Worm (Caenorhabditis elegans) whole organism, L1 larva: Measurements from ENCODE around the gene ubc-6.
A peak's percentile ranks its signal among the peaks of the same experiment; 100 is the strongest.

Experiments
- C04F5.9 ChIP-seq: sonication (generic microtip); optimal IDR thresholded peaks from 2 replicates; lab custom pipeline; 2016; ENCODE audit warnings: missing genetic modification characterization, missing compliant biosample characterization
- C16A3.4 ChIP-seq: fragments of 150-350 bp; optimal IDR thresholded peaks from 2 replicates; lab custom pipeline; 2014; ENCODE audit warnings: missing biosample characterization, missing genetic modification characterization
- C34B4.2 ChIP-seq: sonication (generic microtip); optimal IDR thresholded peaks from 2 replicates; lab custom pipeline; 2017; ENCODE audit warnings: mild to moderate bottlenecking, missing genetic modification characterization, missing compliant biosample characterization
- alr-1 ChIP-seq: fragments of 200-800 bp; sonication (Bioruptor generic); optimal IDR thresholded peaks from 2 replicates; lab custom pipeline; 2018; ENCODE audit warnings: borderline replicate concordance, mild to moderate bottlenecking, missing genetic modification characterization, missing compliant biosample characterization
- aly-2 ChIP-seq: fragments of 150-350 bp; optimal IDR thresholded peaks from 2 replicates; lab custom pipeline; 2014; ENCODE audit warnings: missing biosample characterization, missing genetic modification characterization
- ama-1 ChIP-seq: fragments of 150-350 bp; optimal IDR thresholded peaks from 2 replicates; lab custom pipeline; 2014
- blmp-1 ChIP-seq: fragments of 150-350 bp; optimal IDR thresholded peaks from 2 replicates; lab custom pipeline; 2014; ENCODE audit warnings: missing biosample characterization, missing genetic modification characterization
- ceh-63 ChIP-seq: fragments of 200-800 bp; sonication (Bioruptor generic); optimal IDR thresholded peaks from 2 replicates; lab custom pipeline; 2018; ENCODE audit warnings: mild to moderate bottlenecking, missing genetic modification characterization, missing compliant biosample characterization
- ceh-8 ChIP-seq: fragments of 200-800 bp; sonication (Bioruptor generic); optimal IDR thresholded peaks from 2 replicates; lab custom pipeline; 2018; ENCODE audit warnings: mild to moderate bottlenecking, missing genetic modification characterization, moderate library complexity, missing compliant biosample characterization
- ceh-88 ChIP-seq: fragments of 200-800 bp; sonication (Bioruptor generic); IDR thresholded peaks from 2 replicates; pipeline ENCODE4 v1.3.6; 2022; ENCODE audit warnings: missing genetic modification characterization, missing compliant biosample characterization
- ces-1 ChIP-seq: fragments of 150-350 bp; optimal IDR thresholded peaks from 2 replicates; lab custom pipeline; 2014; ENCODE audit warnings: missing biosample characterization, missing genetic modification reagents, missing genetic modification characterization
- dpl-1 ChIP-seq, 3 experiments: fragments of 150-350 bp in 2 of 3; sonication (generic microtip) in 1 of 3; optimal IDR thresholded peaks; 2 replicates each; lab custom pipeline; 2014 to 2017; ENCODE audit warnings: missing biosample characterization in 3 of 3, missing genetic modification characterization in 3 of 3, missing genetic modification reagents in 3 of 3
- efl-1 ChIP-seq, 4 experiments: fragments of 150-350 bp; optimal IDR thresholded peaks in 3 of 4; peaks in 1 of 4; 1 replicate in 1 of 4; 2 replicates in 3 of 4; lab custom pipeline; 2014; ENCODE audit warnings: missing biosample characterization in 2 of 4, missing genetic modification characterization in 2 of 4, missing genetic modification reagents in 2 of 4
- efl-3 ChIP-seq: fragments of 200-800 bp; sonication (Bioruptor generic); optimal IDR thresholded peaks from 2 replicates; lab custom pipeline; 2018; ENCODE audit warnings: mild to moderate bottlenecking, missing genetic modification characterization, missing compliant biosample characterization
- egl-13 ChIP-seq: sonication (generic microtip); optimal IDR thresholded peaks from 2 replicates; lab custom pipeline; 2016; ENCODE audit warnings: missing genotype, missing genetic modification reagents, missing genetic modification characterization, missing compliant biosample characterization
- elt-2 ChIP-seq: sonication (generic microtip); optimal IDR thresholded peaks from 2 replicates; lab custom pipeline; 2016; ENCODE audit warnings: missing genetic modification characterization, mild to moderate bottlenecking, inconsistent platforms, missing compliant biosample characterization, missing genetic modification reagents
- elt-3 ChIP-seq, 6 experiments: fragments of 150-350 bp in 1 of 6; sonication (generic microtip); optimal IDR thresholded peaks; 2 replicates each; lab custom pipeline; 2017 to 2018; ENCODE audit warnings: missing biosample characterization in 6 of 6, missing genetic modification characterization in 6 of 6, inconsistent platforms in 1 of 6
- fkh-10 ChIP-seq: sonication (generic microtip); optimal IDR thresholded peaks from 2 replicates; lab custom pipeline; 2017; ENCODE audit warnings: missing biosample characterization, missing genetic modification reagents, missing genetic modification characterization
- fkh-8 ChIP-seq: sonication (generic microtip); optimal IDR thresholded peaks from 2 replicates; lab custom pipeline; 2016; ENCODE audit warnings: mild to moderate bottlenecking, missing genetic modification characterization, missing compliant biosample characterization
- fos-1 ChIP-seq: fragments of 150-350 bp; optimal IDR thresholded peaks from 2 replicates; lab custom pipeline; 2014; ENCODE audit warnings: missing biosample characterization, missing genetic modification characterization
- isw-1 ChIP-seq: fragments of 200-800 bp; sonication (Bioruptor generic); IDR thresholded peaks from 2 replicates; pipeline ENCODE4 v1.3.6; 2022; ENCODE audit warnings: missing genetic modification characterization, missing compliant biosample characterization
- jun-1 ChIP-seq: fragments of 150-350 bp; optimal IDR thresholded peaks from 2 replicates; lab custom pipeline; 2014; ENCODE audit warnings: missing biosample characterization, missing genetic modification reagents, missing genetic modification characterization
- lin-13 ChIP-seq: fragments of 150-350 bp; optimal IDR thresholded peaks from 2 replicates; lab custom pipeline; 2014; ENCODE audit warnings: missing biosample characterization, missing genetic modification reagents, missing genetic modification characterization
- lin-14 ChIP-seq: fragments of 200-800 bp; sonication (Bioruptor generic); optimal IDR thresholded peaks from 2 replicates; lab custom pipeline; 2018; ENCODE audit warnings: mild to moderate bottlenecking, missing genetic modification characterization, moderate library complexity, missing compliant biosample characterization
- lin-35 ChIP-seq, 2 experiments: fragments of 150-350 bp; optimal IDR thresholded peaks; 2 replicates each; lab custom pipeline; 2014; ENCODE audit warnings: missing biosample characterization in 2 of 2, missing genetic modification characterization in 2 of 2, missing genetic modification reagents in 2 of 2
- mdl-1 ChIP-seq, 2 experiments: fragments of 150-350 bp; optimal IDR thresholded peaks; 2 replicates each; lab custom pipeline; 2014 to 2017; ENCODE audit warnings: missing biosample characterization in 2 of 2, missing genetic modification characterization in 2 of 2, inconsistent platforms in 1 of 2
- nhr-11 ChIP-seq: fragments of 150-350 bp; optimal IDR thresholded peaks from 2 replicates; lab custom pipeline; 2014; ENCODE audit warnings: missing biosample characterization, missing genetic modification characterization
- nhr-12 ChIP-seq: sonication (generic microtip); optimal IDR thresholded peaks from 2 replicates; lab custom pipeline; 2017; ENCODE audit warnings: missing biosample characterization, missing genetic modification characterization
- nhr-19 ChIP-seq: fragments of 200-800 bp; sonication (Bioruptor generic); conservative IDR thresholded peaks from 2 replicates; pipeline ENCODE4 v1.3.6; 2022; ENCODE audit warnings: missing genetic modification characterization, missing compliant biosample characterization
- nhr-20 ChIP-seq: sonication (generic microtip); optimal IDR thresholded peaks from 2 replicates; lab custom pipeline; 2016; ENCODE audit warnings: mild to moderate bottlenecking, missing genetic modification characterization, missing compliant biosample characterization
- nhr-237 ChIP-seq: fragments of 150-350 bp; optimal IDR thresholded peaks from 2 replicates; lab custom pipeline; 2014; ENCODE audit warnings: missing biosample characterization, missing genetic modification characterization
- nhr-28 ChIP-seq: fragments of 150-350 bp; optimal IDR thresholded peaks from 2 replicates; lab custom pipeline; 2014; ENCODE audit warnings: missing biosample characterization, missing genetic modification characterization
- nhr-47 ChIP-seq: sonication (generic microtip); optimal IDR thresholded peaks from 2 replicates; lab custom pipeline; 2016; ENCODE audit warnings: mild to moderate bottlenecking, missing genetic modification characterization, moderate library complexity, missing compliant biosample characterization
- nhr-71 ChIP-seq: sonication (generic microtip); optimal IDR thresholded peaks from 2 replicates; lab custom pipeline; 2016; ENCODE audit warnings: mild to moderate bottlenecking, missing genetic modification characterization, moderate library complexity, missing compliant biosample characterization
- nhr-77 ChIP-seq: fragments of 150-350 bp; optimal IDR thresholded peaks from 2 replicates; lab custom pipeline; 2014; ENCODE audit warnings: missing biosample characterization, missing genetic modification characterization
- nhr-85 ChIP-seq: sonication (generic microtip); peaks from one replicate; lab custom pipeline; 2016; ENCODE audit warnings: missing genetic modification characterization, inconsistent platforms, missing compliant biosample characterization
- nhr-90 ChIP-seq: sonication (generic microtip); optimal IDR thresholded peaks from 2 replicates; lab custom pipeline; 2016; ENCODE audit warnings: mild to moderate bottlenecking, missing genetic modification characterization, missing compliant biosample characterization; ENCODE audit not compliant: poor library complexity
- pax-3 ChIP-seq: fragments of 200-800 bp; sonication (Bioruptor generic); optimal IDR thresholded peaks from 2 replicates; lab custom pipeline; 2018; ENCODE audit warnings: mild to moderate bottlenecking, missing genetic modification characterization, moderate library complexity, missing compliant biosample characterization
- pqm-1 ChIP-seq: sonication (generic microtip); optimal IDR thresholded peaks from 3 replicates; lab custom pipeline; 2017; ENCODE audit warnings: missing biosample characterization, missing genetic modification characterization
- rnt-1 ChIP-seq: sonication (generic microtip); optimal IDR thresholded peaks from 2 replicates; lab custom pipeline; 2016; ENCODE audit warnings: mild to moderate bottlenecking, missing genetic modification characterization, moderate library complexity, missing compliant biosample characterization
- snpc-4 ChIP-seq: fragments of 150-350 bp; optimal IDR thresholded peaks from 2 replicates; lab custom pipeline; 2014; ENCODE audit warnings: missing biosample characterization, missing genetic modification characterization
- sptf-1 ChIP-seq: fragments of 150-350 bp; optimal IDR thresholded peaks from 2 replicates; lab custom pipeline; 2014; ENCODE audit warnings: missing biosample characterization, missing genetic modification characterization
- sup-37 ChIP-seq: fragments of 200-800 bp; sonication (Bioruptor generic); optimal IDR thresholded peaks from 2 replicates; lab custom pipeline; 2018; ENCODE audit warnings: mild to moderate bottlenecking, missing genetic modification characterization, missing compliant biosample characterization
- tbx-2 ChIP-seq: sonication (generic microtip); optimal IDR thresholded peaks from 2 replicates; lab custom pipeline; 2016; ENCODE audit warnings: missing genetic modification characterization, missing compliant biosample characterization
- tlp-1 ChIP-seq: fragments of 150-350 bp; optimal IDR thresholded peaks from 2 replicates; lab custom pipeline; 2014; ENCODE audit warnings: missing biosample characterization, missing genetic modification characterization
- unc-130 ChIP-seq: fragments of 150-350 bp; optimal IDR thresholded peaks from 2 replicates; lab custom pipeline; 2017; ENCODE audit warnings: missing biosample characterization, missing genetic modification characterization, inconsistent platforms
- unc-98 ChIP-seq: fragments of 200-800 bp; sonication (Bioruptor generic); IDR thresholded peaks from 2 replicates; pipeline ENCODE4 v1.3.6; 2022; ENCODE audit warnings: missing genetic modification characterization, missing compliant biosample characterization
- xbp-1 ChIP-seq: sonication (generic microtip); optimal IDR thresholded peaks from 2 replicates; lab custom pipeline; 2016; ENCODE audit warnings: missing genetic modification characterization, missing compliant biosample characterization
- zag-1 ChIP-seq: fragments of 150-350 bp; optimal IDR thresholded peaks from 2 replicates; lab custom pipeline; 2014; ENCODE audit warnings: missing biosample characterization, missing genetic modification characterization
- zip-4 ChIP-seq: fragments of 200-800 bp; sonication (Bioruptor generic); optimal IDR thresholded peaks from 2 replicates; lab custom pipeline; 2018; ENCODE audit warnings: mild to moderate bottlenecking, missing genetic modification characterization, moderate library complexity, missing compliant biosample characterization

Gene ubc-6

DNA sequence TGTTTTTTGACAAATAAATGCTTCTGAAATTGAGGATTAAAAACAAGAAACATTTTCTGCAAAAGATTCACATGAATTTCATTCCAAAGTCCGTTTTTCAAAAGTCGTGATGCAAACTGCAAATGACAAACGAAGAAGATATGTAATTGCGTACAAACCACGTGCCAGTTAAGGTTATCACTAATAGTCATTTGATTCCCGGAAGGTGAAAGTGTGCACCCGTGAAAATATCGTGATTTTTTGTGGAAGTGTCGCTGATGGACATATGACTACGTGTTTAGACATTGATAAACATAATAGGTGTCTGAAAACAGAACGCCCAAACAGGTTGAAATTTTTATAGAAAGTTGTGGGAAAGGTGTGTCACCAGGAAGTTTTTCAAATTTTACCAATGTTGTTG lies 49.2 kb downstream of the ubc-6 start (continued):
- TF ChIP-seq ceh-88 (no peak), C16A3.4 (tag; lab: Kevin White, UChicago) (peak; percentile 24), tbx-2 (peak; percentile 64), elt-2 (peak; percentile 96), nhr-20 (tag; lab: Kevin White, UChicago) (peak; percentile 89), isw-1 (GFP tag; lab: Robert Waterston, UW) (no peak), nhr-12 (no peak), unc-130 (tag; lab: Kevin White, UChicago) (peak; percentile 64), fos-1 (tag; lab: Kevin White, UChicago) (no peak), mdl-1 (tag; optimal IDR thresholded peaks at IDR 0.05; lab: Kevin White, UChicago) (peak in 1 of 2 experiments; percentile 90), dpl-1 (GFP tag; optimal IDR thresholded peaks at IDR 0.05; lab: Kevin White, UChicago) (peak; percentile 5 to 45 (median 17)), pqm-1 (no peak), nhr-71 (tag; lab: Kevin White, UChicago) (peak; percentile 86), pax-3 (tag; lab: Kevin White, UChicago) (peak; percentile 48), blmp-1 (peak; percentile 98), ceh-63 (no peak)

DNA sequence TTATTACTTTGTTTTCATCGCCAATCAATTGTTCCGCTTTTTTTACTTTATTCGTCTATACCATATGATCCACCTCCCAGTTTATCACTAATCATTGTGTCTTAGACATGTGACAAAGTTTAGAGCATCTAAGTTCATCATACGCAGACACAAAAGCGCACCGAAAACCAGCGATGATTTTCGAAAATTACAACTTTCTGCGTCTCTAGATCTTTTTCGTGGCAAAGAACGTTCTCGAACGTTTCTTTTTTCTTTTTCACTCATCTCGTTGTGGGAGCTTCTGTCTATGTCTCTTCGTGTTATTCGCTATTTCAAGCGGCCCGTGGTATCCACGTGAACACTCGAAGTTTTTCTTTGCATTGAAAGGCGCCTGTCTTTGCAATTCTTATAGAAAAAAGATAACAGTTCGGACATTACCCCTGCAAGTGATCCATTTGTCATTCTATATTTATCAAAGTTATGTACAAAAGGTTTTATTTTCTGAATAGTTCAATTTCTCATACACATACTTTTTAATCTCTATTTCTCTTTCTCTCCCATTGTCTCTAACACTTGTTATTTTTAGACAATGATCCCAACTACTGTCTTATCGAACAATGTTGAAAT lies 50.2 kb downstream of the ubc-6 start, which contains the start of gene ZK1290.5:
Gene ZK1290.5, plus strand, starts transcription at position 566 of the 606 bp plus-strand sequence.
- TF ChIP-seq lin-14 (GFP tag; lab: Kevin White, UChicago) (peak; percentile 97), nhr-11 (tag; lab: Kevin White, UChicago) (peak; percentile 39), fos-1 (tag; lab: Kevin White, UChicago) (peak; percentile 23), nhr-90 (tag; lab: Kevin White, UChicago) (peak; percentile 89), ceh-88 (peak; percentile 53), rnt-1 (tag; lab: Kevin White, UChicago) (peak; percentile 75), C16A3.4 (tag; lab: Kevin White, UChicago) (peak; percentile 61), jun-1 (tag; lab: Kevin White, UChicago) (peak; percentile 62), zag-1 (tag; lab: Kevin White, UChicago) (no peak), elt-2 (peak; percentile 89), snpc-4 (tag; lab: Kevin White, UChicago) (peak; percentile 33), C04F5.9 (tag; lab: Kevin White, UChicago) (no peak), zip-4 (GFP tag; lab: Kevin White, UChicago) (peak; percentile 16), dpl-1 (GFP tag; optimal IDR thresholded peaks at IDR 0.05; lab: Kevin White, UChicago) (peak; percentile 60 to 66 (median 62)), nhr-19 (GFP tag; lab: Robert Waterston, UW) (peak; percentile 92), nhr-237 (peak; percentile 30), ceh-8 (GFP tag; lab: Kevin White, UChicago) (peak; percentile 7), efl-1 (optimal IDR thresholded peaks at IDR 0.05; lab: Kevin White, UChicago) (peak; percentile 71 to 76), efl-1 (GFP tag; optimal IDR thresholded peaks at IDR 0.05 in 1 of 2; lab: Kevin White, UChicago) (peak; percentile 46 to 94), nhr-28 (tag; lab: Kevin White, UChicago) (no peak), nhr-85 (tag; lab: Kevin White, UChicago) (peak; percentile 98), ama-1 (lab: Kevin White, UChicago) (no peak), nhr-77 (tag; lab: Kevin White, UChicago) (peak; percentile 91), alr-1 (tag; lab: Kevin White, UChicago) (no peak), lin-13 (GFP tag; lab: Kevin White, UChicago) (peak; percentile 54), egl-13 (no peak), aly-2 (tag; lab: Kevin White, UChicago) (no peak), nhr-47 (tag; lab: Kevin White, UChicago) (peak; percentile 86), lin-35 (GFP tag; optimal IDR thresholded peaks at IDR 0.05; lab: Kevin White, UChicago) (peak; percentile 62 to 79), mdl-1 (tag; optimal IDR thresholded peaks at IDR 0.05; lab: Kevin White, UChicago) (peak in 1 of 2 experiments; percentile 95), fkh-10 (peak; percentile 9), sup-37 (GFP tag; lab: Kevin White, UChicago) (no peak), C34B4.2 (tag; lab: Kevin White, UChicago) (no peak), elt-3 (tag; optimal IDR thresholded peaks at IDR 0.05; lab: Kevin White, UChicago) (peak in 4 of 6 experiments; percentile 9 to 89 (median 72)), efl-3 (GFP tag; lab: Kevin White, UChicago) (no peak), sptf-1 (tag; lab: Kevin White, UChicago) (no peak), fkh-8 (peak; percentile 87), xbp-1 (tag; lab: Kevin White, UChicago) (peak; percentile 76), ces-1 (no peak), unc-98 (GFP tag; lab: Robert Waterston, UW) (peak; percentile 47; the same call in 1 of the 2 replicates), tlp-1 (tag; lab: Kevin White, UChicago) (no peak)
